Worm (Caenorhabditis elegans) whole organism, mixed stage, embryonic: Measurements from ENCODE around the gene F54D5.24.

Source experiments
- M03D4.4 ChIP-seq: sonication (generic microtip); optimal IDR thresholded peaks from 2 replicates; lab custom pipeline; 2017; ENCODE audit warnings: mild to moderate bottlenecking, missing genetic modification characterization, missing compliant biosample characterization
- bed-3 ChIP-seq: fragments of 200-800 bp; sonication (Bioruptor generic); optimal IDR thresholded peaks from 3 replicates; lab custom pipeline; 2018; ENCODE audit warnings: mild to moderate bottlenecking, missing genetic modification characterization, moderate library complexity, missing compliant biosample characterization
- blmp-1 ChIP-seq: fragments of 150-350 bp; optimal IDR thresholded peaks from 2 replicates; lab custom pipeline; 2014; ENCODE audit warnings: missing biosample characterization, missing genetic modification characterization
- ceh-39 ChIP-seq: fragments of 150-350 bp; optimal IDR thresholded peaks from 2 replicates; lab custom pipeline; 2014; ENCODE audit warnings: missing biosample characterization, missing genetic modification characterization
- ceh-43 ChIP-seq: fragments of 200-800 bp; sonication (Bioruptor generic); optimal IDR thresholded peaks from 2 replicates; lab custom pipeline; 2018; ENCODE audit warnings: mild to moderate bottlenecking, missing genetic modification characterization, moderate library complexity, missing compliant biosample characterization
- ces-1 ChIP-seq: fragments of 150-350 bp; optimal IDR thresholded peaks from 2 replicates; lab custom pipeline; 2014; ENCODE audit warnings: missing biosample characterization, missing genetic modification reagents, missing genetic modification characterization
- cnd-1 ChIP-seq: fragments of 200-800 bp; sonication (Bioruptor generic); optimal IDR thresholded peaks from 2 replicates; lab custom pipeline; 2018; ENCODE audit warnings: mild to moderate bottlenecking, missing genetic modification characterization, missing compliant biosample characterization
- drap-1 ChIP-seq: fragments of 200-800 bp; sonication (Bioruptor generic); optimal IDR thresholded peaks from 3 replicates; lab custom pipeline; 2018; ENCODE audit warnings: mild to moderate bottlenecking, missing genetic modification characterization, missing compliant biosample characterization
- elt-1 ChIP-seq: sonication (generic microtip); optimal IDR thresholded peaks from 2 replicates; lab custom pipeline; 2017; ENCODE audit warnings: missing genetic modification characterization, mild to moderate bottlenecking, missing compliant biosample characterization, antibody characterized with exemption, moderate library complexity, borderline replicate concordance; ENCODE audit not compliant: insufficient read depth
- flh-1 ChIP-seq: fragments of 200-800 bp; sonication (Bioruptor generic); optimal IDR thresholded peaks from 2 replicates; lab custom pipeline; 2018; ENCODE audit warnings: mild to moderate bottlenecking, missing genetic modification characterization, moderate library complexity, missing compliant biosample characterization
- ham-2 ChIP-seq: fragments of 200-800 bp; sonication (Bioruptor generic); optimal IDR thresholded peaks from 2 replicates; lab custom pipeline; 2018; ENCODE audit warnings: mild to moderate bottlenecking, missing genetic modification characterization, missing compliant biosample characterization
- hlh-1 ChIP-seq: fragments of 150-350 bp; optimal IDR thresholded peaks from 2 replicates; lab custom pipeline; 2014; ENCODE audit warnings: missing biosample characterization, missing genetic modification reagents, missing genetic modification characterization
- lin-13 ChIP-seq: fragments of 150-350 bp; optimal IDR thresholded peaks from 2 replicates; lab custom pipeline; 2014; ENCODE audit warnings: missing biosample characterization, missing genetic modification characterization
- lin-32 ChIP-seq: fragments of 200-800 bp; sonication (Bioruptor generic); optimal IDR thresholded peaks from 2 replicates; lab custom pipeline; 2018; ENCODE audit warnings: mild to moderate bottlenecking, missing genetic modification characterization, missing compliant biosample characterization
- lsy-2 ChIP-seq: fragments of 150-350 bp; optimal IDR thresholded peaks from 2 replicates; lab custom pipeline; 2014; ENCODE audit warnings: missing biosample characterization, missing genetic modification characterization
- mab-5 ChIP-seq: fragments of 150-350 bp; optimal IDR thresholded peaks from 2 replicates; lab custom pipeline; 2014; ENCODE audit warnings: missing biosample characterization, missing genetic modification characterization
- mep-1 ChIP-seq: fragments of 150-350 bp; optimal IDR thresholded peaks from 2 replicates; lab custom pipeline; 2017; ENCODE audit warnings: missing biosample characterization, missing genetic modification reagents, missing genetic modification characterization, inconsistent platforms
- mls-2 ChIP-seq: sonication (generic microtip); optimal IDR thresholded peaks from 2 replicates; lab custom pipeline; 2016; ENCODE audit warnings: mild to moderate bottlenecking, missing genetic modification characterization, moderate library complexity, missing compliant biosample characterization
- nhr-12 ChIP-seq: fragments of 150-350 bp; optimal IDR thresholded peaks from 2 replicates; lab custom pipeline; 2014; ENCODE audit warnings: missing biosample characterization, missing genetic modification characterization
- nhr-2 ChIP-seq: fragments of 150-350 bp; optimal IDR thresholded peaks from 2 replicates; lab custom pipeline; 2014; ENCODE audit warnings: missing biosample characterization, missing genetic modification characterization
- nhr-237 ChIP-seq: fragments of 150-350 bp; optimal IDR thresholded peaks from 2 replicates; lab custom pipeline; 2014; ENCODE audit warnings: missing biosample characterization, missing genetic modification characterization
- nhr-28 ChIP-seq: fragments of 150-350 bp; optimal IDR thresholded peaks from 2 replicates; lab custom pipeline; 2014; ENCODE audit warnings: missing biosample characterization, missing genetic modification characterization
- nhr-76 ChIP-seq: sonication (generic microtip); optimal IDR thresholded peaks from 2 replicates; lab custom pipeline; 2017; ENCODE audit warnings: missing biosample characterization, missing genetic modification characterization
- pha-4 ChIP-seq: fragments of 150-350 bp; optimal IDR thresholded peaks from 2 replicates; lab custom pipeline; 2018; ENCODE audit warnings: missing biosample characterization, missing genetic modification reagents, missing genetic modification characterization
- sem-2 ChIP-seq: fragments of 200-800 bp; sonication (Bioruptor generic); optimal IDR thresholded peaks from 2 replicates; lab custom pipeline; 2018; ENCODE audit warnings: mild to moderate bottlenecking, missing genetic modification characterization, missing compliant biosample characterization
- snpc-4 ChIP-seq: fragments of 150-350 bp; optimal IDR thresholded peaks from 2 replicates; lab custom pipeline; 2014; ENCODE audit warnings: missing biosample characterization, missing genetic modification characterization
- sptf-1 ChIP-seq: sonication (generic microtip); optimal IDR thresholded peaks from 2 replicates; lab custom pipeline; 2017; ENCODE audit warnings: mild to moderate bottlenecking, missing genetic modification characterization, moderate library complexity, missing compliant biosample characterization
- tbx-8 ChIP-seq: fragments of 200-800 bp; sonication (Bioruptor generic); optimal IDR thresholded peaks from 2 replicates; lab custom pipeline; 2018; ENCODE audit warnings: mild to moderate bottlenecking, missing genetic modification characterization, moderate library complexity, missing compliant biosample characterization
- unc-120 ChIP-seq: sonication (generic microtip); optimal IDR thresholded peaks from 2 replicates; lab custom pipeline; 2017; ENCODE audit warnings: missing genetic modification characterization, missing compliant biosample characterization; ENCODE audit not compliant: poor library complexity, severe bottlenecking
- unc-39 ChIP-seq: fragments of 150-350 bp; optimal IDR thresholded peaks from 2 replicates; lab custom pipeline; 2014; ENCODE audit warnings: missing biosample characterization, missing genetic modification characterization
- unc-62 ChIP-seq: fragments of 150-350 bp; optimal IDR thresholded peaks from 2 replicates; lab custom pipeline; 2014; ENCODE audit warnings: missing biosample characterization, missing genetic modification reagents, missing genetic modification characterization
- zip-8 ChIP-seq: fragments of 150-350 bp; optimal IDR thresholded peaks from 2 replicates; lab custom pipeline; 2014; ENCODE audit warnings: missing biosample characterization, missing genetic modification characterization
- ztf-11 ChIP-seq: fragments of 150-350 bp; optimal IDR thresholded peaks from 2 replicates; lab custom pipeline; 2014; ENCODE audit warnings: missing biosample characterization, missing genetic modification characterization

Gene F54D5.24

DNA sequence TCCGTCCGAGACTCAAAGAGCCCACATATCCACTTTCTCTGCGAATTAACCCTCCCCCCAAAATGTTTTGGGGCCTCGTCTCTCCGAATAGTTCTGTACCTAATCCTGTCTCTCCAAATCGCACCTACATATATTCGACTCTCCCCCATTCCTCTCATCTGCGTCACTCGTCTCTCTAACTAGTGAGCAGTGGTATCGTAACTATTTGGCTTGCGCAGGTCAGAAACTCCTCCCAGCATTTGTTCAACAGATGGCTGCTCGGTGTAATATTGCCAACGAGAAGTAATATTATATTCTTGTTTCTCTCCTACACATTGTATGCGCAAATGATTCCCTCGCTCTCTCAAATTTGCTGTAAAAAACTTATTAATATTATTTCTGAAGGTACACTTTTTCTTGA, at the start of gene F54D5.24:
TSS of gene F54D5.24 (plus strand) at position 316 of the 400 bp plus-strand sequence.
- TF ChIP-seq snpc-4 (tag; lab: Kevin White, UChicago) (no peak), sptf-1 (tag; lab: Kevin White, UChicago) (peak; percentile 57), nhr-12 (no peak), hlh-1 (tag; lab: Kevin White, UChicago) (peak; percentile 96)

- no peak for TF ChIP-seq drap-1 (GFP tag; lab: Kevin White, UChicago)
- TF ChIP-seq M03D4.4 (tag; lab: Kevin White, UChicago), result no peak
- no peak for TF ChIP-seq bed-3 (GFP tag; lab: Kevin White, UChicago)
- TF ChIP-seq unc-39, result no peak
- TF ChIP-seq ceh-39, result no peak
- TF ChIP-seq lin-32 (GFP tag; lab: Kevin White, UChicago), result no peak
- TF ChIP-seq ces-1 (GFP tag; lab: Kevin White, UChicago), result no peak
- TF ChIP-seq sptf-1 (tag; lab: Kevin White, UChicago), result no peak
- TF ChIP-seq mab-5, result no peak
- no peak for TF ChIP-seq mep-1
- TF ChIP-seq mls-2 (tag; lab: Kevin White, UChicago), result no peak
- no peak for TF ChIP-seq ham-2 (GFP tag; lab: Kevin White, UChicago)
- TF ChIP-seq lin-13, result no peak
- no peak for TF ChIP-seq unc-62 (GFP tag; lab: Kevin White, UChicago)
- TF ChIP-seq ceh-43, result no peak
- no peak for TF ChIP-seq ztf-11 (tag; lab: Kevin White, UChicago)
- TF ChIP-seq, all 35 proteins: peak for 0
Observed at ce11 chrII:11510373-11510772, 45.4 kb upstream of the F54D5.24 start, which contains the start of gene npr-41. TSS of gene npr-41 (plus strand) at chrII:11510673.

- no peak for TF ChIP-seq unc-39
- no peak for TF ChIP-seq nhr-76 (tag; lab: Kevin White, UChicago)
- TF ChIP-seq nhr-28 (tag; lab: Kevin White, UChicago), result no peak
- no peak for TF ChIP-seq sptf-1 (tag; lab: Kevin White, UChicago)
- TF ChIP-seq zip-8 (tag; lab: Kevin White, UChicago), result no peak
- no peak for TF ChIP-seq ceh-39
- no peak for TF ChIP-seq blmp-1 (tag; lab: Kevin White, UChicago)
- TF ChIP-seq pha-4, result no peak
- TF ChIP-seq sem-2, result no peak
- no peak for TF ChIP-seq mls-2 (tag; lab: Kevin White, UChicago)
- TF ChIP-seq nhr-12, result no peak
- no peak for TF ChIP-seq ham-2 (GFP tag; lab: Kevin White, UChicago)
- no peak for TF ChIP-seq snpc-4 (tag; lab: Kevin White, UChicago)
- no peak for TF ChIP-seq flh-1 (GFP tag; lab: Kevin White, UChicago)
- no peak for TF ChIP-seq hlh-1 (tag; lab: Kevin White, UChicago)
- no peak for TF ChIP-seq lsy-2
Observed at ce11 chrII:11512921-11513320, 42.8 kb upstream of the F54D5.24 start.

ce11 chrII:11514775-11515174, 41.0 kb upstream of the F54D5.24 start, which contains the start of gene srh-44:
TSS of gene srh-44 (plus strand) at chrII:11515075.
- TF ChIP-seq drap-1 (GFP tag; lab: Kevin White, UChicago) (no peak), cnd-1 (no peak), flh-1 (GFP tag; lab: Kevin White, UChicago) (no peak), mls-2 (tag; lab: Kevin White, UChicago) (no peak), tbx-8 (GFP tag; lab: Kevin White, UChicago) (no peak), pha-4 (no peak), lin-13 (no peak), nhr-2 (tag; lab: Kevin White, UChicago) (no peak), mab-5 (no peak), mep-1 (no peak), sptf-1 (tag; lab: Kevin White, UChicago) (no peak), ces-1 (GFP tag; lab: Kevin White, UChicago) (no peak)

ce11 chrII:11518184-11518583, 37.6 kb upstream of the F54D5.24 start, which contains the start of gene B0334.10:
TSS of gene B0334.10 (plus strand) at chrII:11518484.
- TF ChIP-seq ceh-43, result no peak
- TF ChIP-seq tbx-8 (GFP tag; lab: Kevin White, UChicago), result no peak
- TF ChIP-seq nhr-237, result no peak
- TF ChIP-seq mab-5, result no peak
- no peak for TF ChIP-seq unc-120
- no peak for TF ChIP-seq sem-2
- TF ChIP-seq flh-1 (GFP tag; lab: Kevin White, UChicago), result no peak
- no peak for TF ChIP-seq ceh-39
- no peak for TF ChIP-seq drap-1 (GFP tag; lab: Kevin White, UChicago)
- TF ChIP-seq nhr-76 (tag; lab: Kevin White, UChicago), result no peak
- TF ChIP-seq ham-2 (GFP tag; lab: Kevin White, UChicago), result no peak
- no peak for TF ChIP-seq ces-1 (GFP tag; lab: Kevin White, UChicago)
- TF ChIP-seq nhr-12, result no peak
- TF ChIP-seq ztf-11 (tag; lab: Kevin White, UChicago), result no peak
- no peak for TF ChIP-seq M03D4.4 (tag; lab: Kevin White, UChicago)
- no peak for TF ChIP-seq elt-1
- TF ChIP-seq unc-62 (GFP tag; lab: Kevin White, UChicago), result no peak
- TF ChIP-seq bed-3 (GFP tag; lab: Kevin White, UChicago), result no peak
